Worm (Caenorhabditis elegans) whole organism, late embryonic: ENCODE results near the gene ebp-3.
"Not testable (repeated sequence)": the region's sequence is repeated elsewhere in the genome, so short reads cannot be mapped to it uniquely, and the experiment has no call there.

Experiments used
- fkh-10 ChIP-seq: fragments of 150-350 bp; optimal IDR thresholded peaks from 2 replicates; lab custom pipeline; 2014; ENCODE audit warnings: missing biosample characterization, missing genetic modification reagents, missing genetic modification characterization
- lim-6 ChIP-seq: sonication (generic microtip); optimal IDR thresholded peaks from 2 replicates; lab custom pipeline; 2016; ENCODE audit warnings: missing genetic modification characterization, missing compliant biosample characterization
- nhr-11 ChIP-seq: fragments of 150-350 bp; optimal IDR thresholded peaks from 2 replicates; lab custom pipeline; 2014; ENCODE audit warnings: missing biosample characterization, missing genetic modification characterization
- pag-3 ChIP-seq: sonication (generic microtip); optimal IDR thresholded peaks from 2 replicates; lab custom pipeline; 2016; ENCODE audit warnings: missing compliant biosample characterization, missing genetic modification characterization, borderline replicate concordance
- pat-9 ChIP-seq: fragments of 200-800 bp; sonication (Bioruptor generic); optimal IDR thresholded peaks from 2 replicates; lab custom pipeline; 2018; ENCODE audit warnings: mild to moderate bottlenecking, missing genetic modification characterization, moderate library complexity, missing compliant biosample characterization
- pha-4 ChIP-seq: fragments of 150-350 bp; optimal IDR thresholded peaks from 2 replicates; lab custom pipeline; 2018; ENCODE audit warnings: missing biosample characterization, missing genetic modification reagents, missing genetic modification characterization
- pqm-1 ChIP-seq: sonication (generic microtip); optimal IDR thresholded peaks from 2 replicates; lab custom pipeline; 2016; ENCODE audit warnings: missing genetic modification characterization, missing compliant biosample characterization
- sox-2 ChIP-seq: fragments of 200-800 bp; sonication (Bioruptor generic); IDR thresholded peaks from 2 replicates; pipeline ENCODE4 v1.3.6; 2022; ENCODE audit warnings: missing genetic modification reagents, missing genetic modification characterization, missing compliant biosample characterization
- tbx-7 ChIP-seq: sonication (generic microtip); optimal IDR thresholded peaks from 2 replicates; lab custom pipeline; 2016; ENCODE audit warnings: missing genotype, missing genetic modification characterization, missing compliant biosample characterization
- unc-86 ChIP-seq: sonication (generic microtip); optimal IDR thresholded peaks from 2 replicates; lab custom pipeline; 2016; ENCODE audit warnings: missing genetic modification characterization, missing compliant biosample characterization

- not testable (repeated sequence) for TF ChIP-seq nhr-11 (tag; lab: Kevin White, UChicago); pha-4; lim-6 (tag; lab: Kevin White, UChicago); sox-2; unc-86 (tag; lab: Kevin White, UChicago); pag-3 (tag; lab: Kevin White, UChicago); pat-9 (tag; lab: Kevin White, UChicago); fkh-10 (GFP tag; lab: Kevin White, UChicago); pqm-1 (tag; lab: Kevin White, UChicago); tbx-7 (tag; lab: Kevin White, UChicago)
These were observed at the start of gene ebp-3, which contains the start of gene Y59A8B.25 for ce11 chrV:18055297-18056019.
